Worm (Caenorhabditis elegans): ENCODE data around the gene lgc-14.

The lgc-14 gene

ce11 chrX:12114024-12114423 is 2.7 kb downstream of the lgc-14 start, which contains the start of gene lgc-15:
Gene lgc-15 (plus strand): TSS chrX:12114324.
- TF ChIP-seq dve-1 (tag; optimal IDR thresholded peaks at IDR 0.05; ENCODE audit: insufficient read depth) (no peak), daf-19 (GFP tag; conservative IDR thresholded peaks at IDR 0.05) (no peak), skn-1 (tag; optimal IDR thresholded peaks at IDR 0.05) (no peak), sdz-12 (GFP tag; optimal IDR thresholded peaks at IDR 0.05) (no peak), zip-11 (GFP tag; IDR thresholded peaks at IDR 0.05) (no peak), nhr-6 (tag; optimal IDR thresholded peaks at IDR 0.05) (no peak), ztf-7 (tag; optimal IDR thresholded peaks at IDR 0.05) (no peak), rbr-2 (tag; optimal IDR thresholded peaks at IDR 0.05) (no peak), ceh-44 (GFP tag; IDR thresholded peaks at IDR 0.05) (no peak)

- TF ChIP-seq aha-1 (tag) (no peak), spr-3 (GFP tag; optimal IDR thresholded peaks at IDR 0.05) (no peak), hmg-1.1 (GFP tag; IDR thresholded peaks at IDR 0.05) (no peak), dpl-1 (GFP tag; optimal IDR thresholded peaks at IDR 0.05) (no peak), unc-39 (tag; optimal IDR thresholded peaks at IDR 0.05) (no peak), Y5F2A.4 (GFP tag; optimal IDR thresholded peaks at IDR 0.05) (no peak), ceh-62 (tag; optimal IDR thresholded peaks at IDR 0.05) (no peak), madf-9 (GFP tag; conservative IDR thresholded peaks at IDR 0.05) (no peak), ZK337.2 (GFP tag; IDR thresholded peaks at IDR 0.05) (no peak), dmd-9 (GFP tag; IDR thresholded peaks at IDR 0.05) (no peak), lin-29 (GFP tag; IDR thresholded peaks at IDR 0.05) (no peak), aly-2 (tag; optimal IDR thresholded peaks at IDR 0.05) (no peak), lin-15B (tag; optimal IDR thresholded peaks at IDR 0.05) (no peak), nhr-237 (tag; optimal IDR thresholded peaks at IDR 0.05) (no peak)
Observed at ce11 chrX:12118340-12118739, 7.0 kb downstream of the lgc-14 start, which contains the start of gene lgc-16. Gene lgc-16 (plus strand): TSS chrX:12118640.

ce11 chrX:12121285-12121684 is 10.0 kb downstream of the lgc-14 start, which contains the start of gene lgc-17:
Gene lgc-17 (plus strand): TSS chrX:12121585.
- TF ChIP-seq ZK337.2 (GFP tag; IDR thresholded peaks at IDR 0.05) (no peak), ztf-11 (tag; optimal IDR thresholded peaks at IDR 0.05) (no peak), arid-1 (GFP tag; conservative IDR thresholded peaks at IDR 0.05) (no peak), gei-8 (GFP tag; optimal IDR thresholded peaks at IDR 0.05) (no peak), R02D3.7 (tag; optimal IDR thresholded peaks at IDR 0.05) (no peak), zfp-2 (tag; optimal IDR thresholded peaks at IDR 0.05) (no peak), hlh-11 (tag; optimal IDR thresholded peaks at IDR 0.05) (no peak), tag-97 (GFP tag; IDR thresholded peaks at IDR 0.05) (no peak), vab-7 (GFP tag; IDR thresholded peaks at IDR 0.05) (no peak), nhr-48 (tag; optimal IDR thresholded peaks at IDR 0.05) (no peak), Y75B8A.6 (GFP tag; IDR thresholded peaks at IDR 0.05) (no peak), lin-1 (GFP tag; IDR thresholded peaks at IDR 0.05) (no peak), duxl-1 (tag; optimal IDR thresholded peaks at IDR 0.05; ENCODE audit: poor library complexity) (no peak), zfp-3 (GFP tag; conservative IDR thresholded peaks at IDR 0.05) (no peak), ama-1 (optimal IDR thresholded peaks at IDR 0.05) (no peak), jun-1 (tag; optimal IDR thresholded peaks at IDR 0.05) (no peak)

- TF ChIP-seq zip-2 (tag; optimal IDR thresholded peaks at IDR 0.05) (no peak), mep-1 (tag; optimal IDR thresholded peaks at IDR 0.05) (no peak), nhr-41 (GFP tag; IDR thresholded peaks at IDR 0.05) (no peak), gei-8 (GFP tag; optimal IDR thresholded peaks at IDR 0.05) (no peak), ZK337.2 (GFP tag; IDR thresholded peaks at IDR 0.05) (no peak), dmd-9 (GFP tag; IDR thresholded peaks at IDR 0.05) (no peak)
Observed at ce11 chrX:12123152-12123551, 11.8 kb downstream of the lgc-14 start, which contains the start of gene T01H10.11. Gene T01H10.11 (plus strand): TSS chrX:12123452.

Measured in whole organism, L4 larva.